Fruit fly (Drosophila melanogaster) whole organism, embryonic: ENCODE measurements around the gene bun.

Experiments
- BEAF-32 ChIP-seq: fragments of 200-800 bp; sonication (Bioruptor generic); optimal IDR thresholded peaks from 3 replicates; lab custom pipeline; 2017; ENCODE audit warnings: missing biosample characterization, missing genetic modification characterization, mild to moderate bottlenecking, moderate library complexity, missing genetic modification reagents
- Bgb ChIP-seq: fragments of 200-800 bp; sonication (Bioruptor generic); IDR thresholded peaks from 2 replicates; pipeline ENCODE4 v1.3.6; 2022; ENCODE audit warnings: missing biosample characterization, missing genetic modification characterization; ENCODE audit not compliant: partially characterized antibody
- Blimp-1 ChIP-seq: fragments of 200-800 bp; sonication (Bioruptor generic); optimal IDR thresholded peaks from 3 replicates; lab custom pipeline; 2018; ENCODE audit warnings: missing biosample characterization, missing genetic modification characterization, mild to moderate bottlenecking, moderate library complexity, missing genetic modification reagents
- CG10147 ChIP-seq: fragments of 200-800 bp; sonication (Bioruptor generic); optimal IDR thresholded peaks from 2 replicates; lab custom pipeline; 2019; ENCODE audit warnings: missing biosample characterization, mild to moderate bottlenecking, missing genetic modification characterization, moderate library complexity
- CG11456 ChIP-seq: fragments of 200-800 bp; sonication (Bioruptor generic); IDR thresholded peaks from 3 replicates; pipeline ENCODE4 v1.3.6; 2022; ENCODE audit warnings: missing biosample characterization, missing genetic modification characterization
- CG12769 ChIP-seq: fragments of 200-800 bp; sonication (Bioruptor generic); optimal IDR thresholded peaks from 2 replicates; lab custom pipeline; 2019; ENCODE audit warnings: missing biosample characterization, mild to moderate bottlenecking, missing genetic modification characterization, moderate library complexity
- CG13287 ChIP-seq: fragments of 200-800 bp; sonication (Bioruptor generic); IDR thresholded peaks from 2 replicates; pipeline ENCODE4 v1.3.6; 2022; ENCODE audit warnings: missing biosample characterization, missing genetic modification characterization; ENCODE audit not compliant: partially characterized antibody
- CG1603 ChIP-seq: fragments of 200-800 bp; sonication (Bioruptor generic); optimal IDR thresholded peaks from 2 replicates; lab custom pipeline; 2019; ENCODE audit warnings: missing biosample characterization, mild to moderate bottlenecking, missing genetic modification characterization, moderate library complexity
- CG17829 ChIP-seq: fragments of 200-800 bp; optimal IDR thresholded peaks from 2 replicates; lab custom pipeline; 2019; ENCODE audit warnings: missing biosample characterization, mild to moderate bottlenecking, missing genetic modification characterization, moderate library complexity
- CG30020 ChIP-seq: fragments of 200-800 bp; optimal IDR thresholded peaks from 2 replicates; lab custom pipeline; 2019; ENCODE audit warnings: missing biosample characterization, mild to moderate bottlenecking, missing genetic modification characterization, moderate library complexity
- CG4360 ChIP-seq: fragments of 200-800 bp; sonication (Bioruptor generic); IDR thresholded peaks from 2 replicates; pipeline ENCODE4 v1.3.6; 2022; ENCODE audit warnings: missing biosample characterization, missing genetic modification characterization
- CG6175 ChIP-seq: fragments of 200-800 bp; sonication (Bioruptor generic); IDR thresholded peaks from 3 replicates; pipeline ENCODE4 v1.3.6; 2022; ENCODE audit warnings: missing biosample characterization, missing genetic modification characterization
- CG6791 ChIP-seq: fragments of 200-800 bp; sonication (Bioruptor generic); IDR thresholded peaks from 3 replicates; pipeline ENCODE4 v1.3.6; 2022; ENCODE audit warnings: missing biosample characterization, missing genetic modification characterization; ENCODE audit not compliant: partially characterized antibody
- CG6813 ChIP-seq: fragments of 200-800 bp; sonication (Bioruptor generic); optimal IDR thresholded peaks from 2 replicates; lab custom pipeline; 2017; ENCODE audit warnings: missing biosample characterization, missing genetic modification characterization, mild to moderate bottlenecking, moderate library complexity, missing genetic modification reagents
- CG7963 ChIP-seq: fragments of 200-800 bp; sonication (Bioruptor generic); IDR thresholded peaks from 3 replicates; pipeline ENCODE4 v1.3.6; 2022; ENCODE audit warnings: missing biosample characterization, missing genetic modification characterization; ENCODE audit not compliant: partially characterized antibody
- CG7987 ChIP-seq: fragments of 200-800 bp; sonication (Bioruptor generic); optimal IDR thresholded peaks from 2 replicates; lab custom pipeline; 2018; ENCODE audit warnings: missing biosample characterization, mild to moderate bottlenecking, missing genetic modification characterization, moderate library complexity
- CG9876 ChIP-seq: fragments of 200-800 bp; sonication (Bioruptor generic); optimal IDR thresholded peaks from 2 replicates; lab custom pipeline; 2016; ENCODE audit warnings: missing biosample characterization, missing genetic modification characterization
- Dp ChIP-seq: fragments of 200-800 bp; sonication (Bioruptor generic); optimal IDR thresholded peaks from 2 replicates; lab custom pipeline; 2018; ENCODE audit warnings: missing biosample characterization, mild to moderate bottlenecking, missing genetic modification characterization, moderate library complexity
- Ets97D ChIP-seq: fragments of 200-800 bp; sonication (Bioruptor generic); optimal IDR thresholded peaks from 3 replicates; lab custom pipeline; 2016; ENCODE audit warnings: missing biosample characterization, missing genetic modification characterization
- Fer3 ChIP-seq: fragments of 200-800 bp; sonication (Bioruptor generic); optimal IDR thresholded peaks from 2 replicates; lab custom pipeline; 2018; ENCODE audit warnings: missing biosample characterization, mild to moderate bottlenecking, missing genetic modification characterization, moderate library complexity
- Hey ChIP-seq: fragments of 200-800 bp; sonication (Bioruptor generic); optimal IDR thresholded peaks from 3 replicates; lab custom pipeline; 2018; ENCODE audit warnings: missing biosample characterization, mild to moderate bottlenecking, missing genetic modification characterization
- HmgZ ChIP-seq: fragments of 200-800 bp; sonication (Bioruptor generic); optimal IDR thresholded peaks from 2 replicates; lab custom pipeline; 2018; ENCODE audit warnings: missing biosample characterization, mild to moderate bottlenecking, missing genetic modification characterization
- MESR4 ChIP-seq: fragments of 200-800 bp; sonication (Bioruptor generic); optimal IDR thresholded peaks from 2 replicates; lab custom pipeline; 2018; ENCODE audit warnings: missing biosample characterization, mild to moderate bottlenecking, missing genetic modification characterization, moderate library complexity
- Med ChIP-seq: fragments of 200-800 bp; sonication (Bioruptor generic); peaks from one replicate; lab custom pipeline; 2016; ENCODE audit warnings: missing biosample characterization, missing genetic modification characterization, mild to moderate bottlenecking, inconsistent platforms, moderate library complexity
- Mes4 ChIP-seq: fragments of 200-800 bp; sonication (Bioruptor generic); optimal IDR thresholded peaks from 2 replicates; lab custom pipeline; 2016; ENCODE audit warnings: missing biosample characterization, missing genetic modification characterization
- NFAT ChIP-seq: fragments of 200-800 bp; sonication (Bioruptor generic); IDR thresholded peaks from 2 replicates; pipeline ENCODE4 v1.3.6; 2022; ENCODE audit warnings: missing biosample characterization, missing genetic modification characterization
- Side ChIP-seq: fragments of 200-800 bp; sonication (Bioruptor generic); optimal IDR thresholded peaks from 2 replicates; lab custom pipeline; 2016; ENCODE audit warnings: missing biosample characterization, missing genetic modification characterization
- Sin3A ChIP-seq: fragments of >200 bp; optimal IDR thresholded peaks from 2 replicates; lab custom pipeline; 2018
- Sry-β ChIP-seq: fragments of 200-800 bp; sonication (Bioruptor generic); optimal IDR thresholded peaks from 2 replicates; lab custom pipeline; 2018; ENCODE audit warnings: missing biosample characterization, mild to moderate bottlenecking, missing genetic modification characterization, moderate library complexity
- Sry-δ ChIP-seq: fragments of 200-800 bp; sonication (Bioruptor generic); optimal IDR thresholded peaks from 2 replicates; lab custom pipeline; 2016; ENCODE audit warnings: missing biosample characterization, missing genetic modification characterization
- Tbp ChIP-seq: fragments of >200 bp; optimal IDR thresholded peaks from 2 replicates; lab custom pipeline; 2018; ENCODE audit warnings: missing biosample characterization, missing genetic modification characterization
- YL-1 ChIP-seq: fragments of 200-800 bp; sonication (Bioruptor generic); optimal IDR thresholded peaks from 3 replicates; lab custom pipeline; 2017; ENCODE audit warnings: missing biosample characterization, mild to moderate bottlenecking, missing genetic modification characterization
- abd-A ChIP-seq: fragments of 200-800 bp; sonication (Bioruptor generic); optimal IDR thresholded peaks from 3 replicates; lab custom pipeline; 2019; ENCODE audit warnings: missing biosample characterization, mild to moderate bottlenecking, missing genetic modification characterization, moderate library complexity
- ash1 ChIP-seq: fragments of 200-800 bp; sonication (Bioruptor generic); optimal IDR thresholded peaks from 2 replicates; lab custom pipeline; 2018; ENCODE audit warnings: missing biosample characterization, mild to moderate bottlenecking, missing genetic modification characterization
- bcd ChIP-seq: fragments of 200-800 bp; sonication (Bioruptor generic); optimal IDR thresholded peaks from 2 replicates; lab custom pipeline; 2017; ENCODE audit warnings: missing biosample characterization, mild to moderate bottlenecking, missing genetic modification characterization
- bigmax ChIP-seq: fragments of 200-800 bp; sonication (Bioruptor generic); optimal IDR thresholded peaks from 2 replicates; lab custom pipeline; 2018; ENCODE audit warnings: missing biosample characterization, mild to moderate bottlenecking, missing genetic modification characterization
- bowl ChIP-seq: fragments of 200-800 bp; sonication (Bioruptor generic); IDR thresholded peaks from 2 replicates; pipeline ENCODE4 v1.3.6; 2022; ENCODE audit warnings: missing biosample characterization, missing genetic modification characterization
- chinmo ChIP-seq: fragments of 200-800 bp; sonication (Bioruptor generic); IDR thresholded peaks from 4 replicates; pipeline ENCODE4 v1.3.6; 2022; ENCODE audit warnings: missing biosample characterization, missing genetic modification characterization; ENCODE audit not compliant: partially characterized antibody
- crp ChIP-seq, 2 experiments: fragments of 200-800 bp; sonication (Bioruptor generic); optimal IDR thresholded peaks; 2 replicates in 1 of 2; 3 replicates in 1 of 2; lab custom pipeline; 2017; ENCODE audit warnings: missing biosample characterization in 2 of 2, missing genetic modification characterization in 2 of 2, mild to moderate bottlenecking in 1 of 2, moderate library complexity in 1 of 2
- dati ChIP-seq: fragments of 200-800 bp; sonication (Bioruptor generic); IDR thresholded peaks from 2 replicates; pipeline ENCODE4 v1.3.6; 2022; ENCODE audit warnings: missing biosample characterization, missing genetic modification characterization
- dimm ChIP-seq: fragments of 200-800 bp; sonication (Bioruptor generic); IDR thresholded peaks from 2 replicates; pipeline ENCODE4 v1.3.6; 2022; ENCODE audit warnings: missing biosample characterization, missing genetic modification characterization
- ftz-f1 ChIP-seq: fragments of 200-800 bp; sonication (Bioruptor generic); optimal IDR thresholded peaks from 2 replicates; lab custom pipeline; 2016; ENCODE audit warnings: missing biosample characterization, missing genetic modification characterization
- gce ChIP-seq: fragments of 200-800 bp; sonication (Bioruptor generic); IDR thresholded peaks from 3 replicates; pipeline ENCODE4 v1.3.6; 2022; ENCODE audit warnings: missing biosample characterization, missing genetic modification characterization
- gro ChIP-seq: fragments of 200-800 bp; sonication (Bioruptor generic); optimal IDR thresholded peaks from 2 replicates; lab custom pipeline; 2016; ENCODE audit warnings: missing biosample characterization, missing genetic modification characterization
- hbn ChIP-seq: fragments of 200-800 bp; sonication (Bioruptor generic); IDR thresholded peaks from 2 replicates; pipeline ENCODE4 v1.3.6; 2022; ENCODE audit warnings: missing biosample characterization, missing genetic modification characterization; ENCODE audit not compliant: partially characterized antibody
- jing ChIP-seq: fragments of 200-800 bp; sonication (Bioruptor generic); optimal IDR thresholded peaks from 2 replicates; lab custom pipeline; 2018; ENCODE audit warnings: missing biosample characterization, mild to moderate bottlenecking, missing genetic modification characterization
- mirr ChIP-seq: fragments of 200-800 bp; sonication (Bioruptor generic); optimal IDR thresholded peaks from 3 replicates; lab custom pipeline; 2018; ENCODE audit warnings: missing biosample characterization, mild to moderate bottlenecking, missing genetic modification characterization
- otp ChIP-seq: fragments of 200-800 bp; sonication (Bioruptor generic); IDR thresholded peaks from 3 replicates; pipeline ENCODE4, ENCODE4 v1.3.6; 2022; ENCODE audit warnings: missing biosample characterization, missing genetic modification characterization
- pzg ChIP-seq: fragments of 200-800 bp; sonication (Bioruptor generic); optimal IDR thresholded peaks from 3 replicates; lab custom pipeline; 2018; ENCODE audit warnings: missing biosample characterization, mild to moderate bottlenecking, missing genetic modification characterization, moderate library complexity

bun gene

dm6 chr2L:12434535-12434938, 111.9 kb downstream of the bun start, which contains the start of gene SC35:
Gene SC35 (minus strand): TSS chr2L:12434665.
- TF ChIP-seq CG30020 (tag; lab: Kevin White, UChicago) = no peak
- TF ChIP-seq CG17829 (tag; lab: Kevin White, UChicago) = peak; percentile 3
- no peak for TF ChIP-seq Blimp-1 (GFP tag; lab: Kevin White, UChicago)
- peak; percentile 36 for TF ChIP-seq HmgZ (tag; lab: Kevin White, UChicago)
- peak; percentile 41 for TF ChIP-seq abd-A (tag; lab: Kevin White, UChicago)
- TF ChIP-seq dati (GFP tag; lab: Robert Waterston, UW) = no peak
- TF ChIP-seq CG7987 (GFP tag; lab: Kevin White, UChicago) = peak; percentile 40
- TF ChIP-seq NFAT = peak; percentile 40
- TF ChIP-seq mirr (GFP tag; lab: Kevin White, UChicago) = no peak
- TF ChIP-seq Med (GFP tag; lab: Kevin White, UChicago) = peak; percentile 61
- peak; percentile 27 for TF ChIP-seq Sin3A
- TF ChIP-seq MESR4 (GFP tag; lab: Kevin White, UChicago) = peak; percentile 96
- TF ChIP-seq CG11456 (GFP tag; lab: Robert Waterston, UW) = no peak
- TF ChIP-seq jing (GFP tag; lab: Kevin White, UChicago) = no peak
- TF ChIP-seq CG1603 (tag; lab: Kevin White, UChicago) = peak; percentile 37
- peak; percentile 21 for TF ChIP-seq CG6813 (GFP tag; lab: Kevin White, UChicago)
- TF ChIP-seq Sry-β (GFP tag; lab: Kevin White, UChicago) = peak; percentile 53
- TF ChIP-seq Tbp = no peak
- no peak for TF ChIP-seq CG10147 (GFP tag; lab: Kevin White, UChicago)
- no peak for TF ChIP-seq Fer3 (tag; lab: Kevin White, UChicago)
- peak; percentile 61 for TF ChIP-seq CG4360 (GFP tag; lab: Robert Waterston, UW)
- 0 out of 3 replicates have a peak, but pooled peaks have one; percentile 13 for TF ChIP-seq CG7963 (GFP tag; lab: Robert Waterston, UW)
- TF ChIP-seq Sry-δ (GFP tag; lab: Kevin White, UChicago) = peak; percentile 42
- TF ChIP-seq Hey (tag; lab: Kevin White, UChicago) = no peak
- 0 out of 3 replicates have a peak, but pooled peaks have one; percentile 36 for TF ChIP-seq gce
- TF ChIP-seq chinmo (GFP tag; lab: Robert Waterston, UW) = peak; percentile 79; the same call in 1 of the 4 replicates
- TF ChIP-seq CG6791 (GFP tag; lab: Robert Waterston, UW) = peak; percentile 9; the same call in 1 of the 3 replicates
- TF ChIP-seq CG12769 (tag; lab: Kevin White, UChicago) = peak; percentile 69
- TF ChIP-seq bcd (GFP tag; lab: Kevin White, UChicago) = no peak
- TF ChIP-seq Ets97D (GFP tag; lab: Kevin White, UChicago) = peak; percentile 11
- 0 out of 2 replicates have a peak, but pooled peaks have one; percentile 23 for TF ChIP-seq Bgb (GFP tag; lab: Robert Waterston, UW)
- TF ChIP-seq gro (GFP tag; lab: Kevin White, UChicago) = peak; percentile 12
- TF ChIP-seq BEAF-32 (GFP tag; lab: Kevin White, UChicago) = peak; percentile 35
- peak; percentile 11 for TF ChIP-seq Dp (GFP tag; lab: Kevin White, UChicago)
- TF ChIP-seq otp (GFP tag; lab: Robert Waterston, UW) = 0 out of 3 replicates have a peak, but pooled peaks have one; percentile 0
- no peak for TF ChIP-seq CG6175 (GFP tag; lab: Robert Waterston, UW)
- no peak for TF ChIP-seq bowl (GFP tag; lab: Robert Waterston, UW)
- peak; percentile 88 for TF ChIP-seq bigmax (GFP tag; lab: Kevin White, UChicago)
- peak; percentile 50 for TF ChIP-seq ftz-f1 (GFP tag; lab: Kevin White, UChicago)
- TF ChIP-seq CG13287 (GFP tag; lab: Robert Waterston, UW) = peak; percentile 15; the same call in 1 of the 2 replicates
- no peak for TF ChIP-seq CG9876 (GFP tag; lab: Kevin White, UChicago)
- peak; percentile 2 for TF ChIP-seq Side (GFP tag; lab: Kevin White, UChicago)
- no peak for TF ChIP-seq ash1
- TF ChIP-seq dimm (GFP tag; lab: Robert Waterston, UW) = no peak
- TF ChIP-seq YL-1 (GFP tag; lab: Kevin White, UChicago) = peak; percentile 75
- peak in 1 of 2 experiments; percentile 67 for TF ChIP-seq crp (GFP tag; optimal IDR thresholded peaks at IDR 0.05; lab: Kevin White, UChicago)
- TF ChIP-seq Mes4 (GFP tag; lab: Kevin White, UChicago) = no peak
- TF ChIP-seq hbn = 0 out of 2 replicates have a peak, but pooled peaks have one; percentile 22
- peak; percentile 82 for TF ChIP-seq pzg
